Fruit fly (Drosophila melanogaster) whole organism, embryonic: ENCODE data around the gene CG31445.

Source experiments
- Adf1 ChIP-seq: fragments of 200-800 bp; sonication (Bioruptor generic); IDR thresholded peaks from 2 replicates; pipeline ENCODE4 v1.3.6; 2022; ENCODE audit warnings: missing biosample characterization, missing genetic modification characterization
- Bgb ChIP-seq: fragments of 200-800 bp; sonication (Bioruptor generic); IDR thresholded peaks from 2 replicates; pipeline ENCODE4 v1.3.6; 2022; ENCODE audit warnings: missing biosample characterization, missing genetic modification characterization; ENCODE audit not compliant: partially characterized antibody
- Blimp-1 ChIP-seq: fragments of 200-800 bp; sonication (Bioruptor generic); optimal IDR thresholded peaks from 3 replicates; lab custom pipeline; 2018; ENCODE audit warnings: missing biosample characterization, missing genetic modification characterization, mild to moderate bottlenecking, moderate library complexity, missing genetic modification reagents
- BtbVII ChIP-seq: fragments of 200-800 bp; sonication (Bioruptor generic); optimal IDR thresholded peaks from 3 replicates; lab custom pipeline; 2017; ENCODE audit warnings: missing biosample characterization, mild to moderate bottlenecking, missing genetic modification characterization
- CG10543 ChIP-seq: fragments of 200-800 bp; sonication (Bioruptor generic); optimal IDR thresholded peaks from 3 replicates; lab custom pipeline; 2017; ENCODE audit warnings: missing biosample characterization, mild to moderate bottlenecking, missing genetic modification characterization, moderate library complexity
- CG10979 ChIP-seq: fragments of 200-800 bp; sonication (Bioruptor generic); optimal IDR thresholded peaks from 2 replicates; lab custom pipeline; 2018; ENCODE audit warnings: missing biosample characterization, mild to moderate bottlenecking, missing genetic modification characterization, moderate library complexity
- CG12299 ChIP-seq: fragments of 200-800 bp; sonication (Bioruptor generic); optimal IDR thresholded peaks from 2 replicates; lab custom pipeline; 2018; ENCODE audit warnings: missing biosample characterization, mild to moderate bottlenecking, missing genetic modification characterization
- CG13123 ChIP-seq: fragments of 200-800 bp; sonication (Bioruptor generic); optimal IDR thresholded peaks from 2 replicates; lab custom pipeline; 2016; ENCODE audit warnings: missing biosample characterization, missing genetic modification characterization
- CG14965 ChIP-seq: fragments of 200-800 bp; sonication (Bioruptor generic); optimal IDR thresholded peaks from 2 replicates; lab custom pipeline; 2016; ENCODE audit warnings: missing biosample characterization, missing genetic modification characterization, borderline replicate concordance
- CG1602 ChIP-seq: fragments of 200-800 bp; sonication (Bioruptor generic); optimal IDR thresholded peaks from 3 replicates; lab custom pipeline; 2016; ENCODE audit warnings: missing biosample characterization, missing genetic modification characterization
- CG2199 ChIP-seq: fragments of 200-800 bp; sonication (Bioruptor generic); IDR thresholded peaks from 3 replicates; pipeline ENCODE4 v1.3.6; 2022; ENCODE audit warnings: missing biosample characterization, missing genetic modification characterization
- CG2712 ChIP-seq: fragments of 200-800 bp; optimal IDR thresholded peaks from 3 replicates; lab custom pipeline; 2019; ENCODE audit warnings: missing biosample characterization, mild to moderate bottlenecking, missing genetic modification characterization, moderate library complexity
- CG3407 ChIP-seq: fragments of 200-800 bp; sonication (Bioruptor generic); optimal IDR thresholded peaks from 2 replicates; lab custom pipeline; 2018; ENCODE audit warnings: missing biosample characterization, mild to moderate bottlenecking, missing genetic modification characterization
- CG7786 ChIP-seq: fragments of 200-800 bp; sonication (Bioruptor generic); optimal IDR thresholded peaks from 2 replicates; lab custom pipeline; 2016; ENCODE audit warnings: missing biosample characterization, missing genetic modification characterization
- CG8388 ChIP-seq: fragments of 200-800 bp; sonication (Bioruptor generic); optimal IDR thresholded peaks from 2 replicates; lab custom pipeline; 2019; ENCODE audit warnings: missing biosample characterization, mild to moderate bottlenecking, missing genetic modification characterization, moderate library complexity
- Chrac-16 ChIP-seq: fragments of 200-800 bp; sonication (Bioruptor generic); optimal IDR thresholded peaks from 3 replicates; lab custom pipeline; 2016; ENCODE audit warnings: missing biosample characterization, missing genetic modification characterization
- Dek ChIP-seq: fragments of 200-800 bp; sonication (Bioruptor generic); optimal IDR thresholded peaks from 3 replicates; lab custom pipeline; 2019; ENCODE audit warnings: missing biosample characterization, mild to moderate bottlenecking, missing genetic modification characterization, moderate library complexity
- Dref ChIP-seq: fragments of 200-800 bp; sonication (Bioruptor generic); IDR thresholded peaks from 2 replicates; pipeline ENCODE4 v1.3.6; 2022; ENCODE audit warnings: missing biosample characterization, missing genetic modification characterization
- ERR ChIP-seq: fragments of 200-800 bp; sonication (Bioruptor generic); optimal IDR thresholded peaks from 2 replicates; lab custom pipeline; 2016; ENCODE audit warnings: missing biosample characterization, missing genetic modification characterization
- Gug ChIP-seq: fragments of 200-800 bp; sonication (Bioruptor generic); IDR thresholded peaks from 4 replicates; pipeline ENCODE4 v1.3.6; 2022; ENCODE audit warnings: missing biosample characterization, missing genetic modification characterization
- MBD-R2 ChIP-seq: fragments of 200-800 bp; sonication (Bioruptor generic); IDR thresholded peaks from 2 replicates; pipeline ENCODE4 v1.3.6; 2022; ENCODE audit warnings: missing biosample characterization, missing genetic modification characterization
- Myb ChIP-seq: fragments of 200-800 bp; sonication (Bioruptor generic); optimal IDR thresholded peaks from 2 replicates; lab custom pipeline; 2016; ENCODE audit warnings: missing biosample characterization, missing genetic modification characterization
- NC2α ChIP-seq: fragments of 200-800 bp; sonication (Bioruptor generic); optimal IDR thresholded peaks from 2 replicates; lab custom pipeline; 2016; ENCODE audit warnings: missing biosample characterization, missing genetic modification characterization
- Nf-YB ChIP-seq: fragments of 200-800 bp; sonication (Bioruptor generic); optimal IDR thresholded peaks from 3 replicates; lab custom pipeline; 2019; ENCODE audit warnings: missing biosample characterization, mild to moderate bottlenecking, missing genetic modification characterization, moderate library complexity
- Rfx ChIP-seq: fragments of 200-800 bp; sonication (Bioruptor generic); IDR thresholded peaks from 2 replicates; pipeline ENCODE4 v1.3.6; 2022; ENCODE audit warnings: missing biosample characterization, missing genetic modification characterization
- Spps ChIP-seq: fragments of 200-800 bp; sonication (Bioruptor generic); optimal IDR thresholded peaks from 2 replicates; lab custom pipeline; 2018; ENCODE audit warnings: missing biosample characterization, mild to moderate bottlenecking, missing genetic modification characterization
- Sry-β ChIP-seq: fragments of 200-800 bp; sonication (Bioruptor generic); optimal IDR thresholded peaks from 2 replicates; lab custom pipeline; 2018; ENCODE audit warnings: missing biosample characterization, mild to moderate bottlenecking, missing genetic modification characterization, moderate library complexity
- Ssrp ChIP-seq: fragments of 200-800 bp; sonication (Bioruptor generic); optimal IDR thresholded peaks from 2 replicates; lab custom pipeline; 2018; ENCODE audit warnings: missing biosample characterization, mild to moderate bottlenecking, missing genetic modification characterization, moderate library complexity
- al ChIP-seq: fragments of 200-800 bp; sonication (Bioruptor generic); IDR thresholded peaks from 2 replicates; pipeline ENCODE4 v1.3.6; 2022; ENCODE audit warnings: missing biosample characterization, missing genetic modification characterization
- aop ChIP-seq: fragments of 200-800 bp; sonication (Bioruptor generic); IDR thresholded peaks from 2 replicates; pipeline ENCODE4 v1.3.6; 2022; ENCODE audit warnings: missing biosample characterization, missing genetic modification characterization
- az2 ChIP-seq: fragments of 200-800 bp; sonication (Bioruptor generic); optimal IDR thresholded peaks from 3 replicates; lab custom pipeline; 2016; ENCODE audit warnings: missing biosample characterization, missing genetic modification characterization
- disco-r ChIP-seq: fragments of 200-800 bp; sonication (Bioruptor generic); optimal IDR thresholded peaks from 2 replicates; lab custom pipeline; 2016; ENCODE audit warnings: missing biosample characterization, missing genetic modification characterization
- dmrt11E ChIP-seq: fragments of 200-800 bp; sonication (Bioruptor generic); optimal IDR thresholded peaks from 3 replicates; lab custom pipeline; 2018; ENCODE audit warnings: missing biosample characterization, mild to moderate bottlenecking, missing genetic modification characterization, moderate library complexity
- dysf ChIP-seq: fragments of 200-800 bp; sonication (Bioruptor generic); IDR thresholded peaks from 3 replicates; pipeline ENCODE4 v1.3.6; 2022; ENCODE audit warnings: missing biosample characterization, missing genetic modification characterization
- ewg ChIP-seq: fragments of 200-800 bp; sonication (Bioruptor generic); optimal IDR thresholded peaks from 3 replicates; lab custom pipeline; 2017; ENCODE audit warnings: mild to moderate bottlenecking, missing biosample characterization, missing genetic modification reagents, missing genetic modification characterization
- fd102C ChIP-seq: fragments of 200-800 bp; sonication (Bioruptor generic); optimal IDR thresholded peaks from 2 replicates; lab custom pipeline; 2018; ENCODE audit warnings: missing biosample characterization, mild to moderate bottlenecking, missing genetic modification characterization, moderate library complexity
- fd96Cb ChIP-seq: fragments of 200-800 bp; sonication (Bioruptor generic); optimal IDR thresholded peaks from 2 replicates; lab custom pipeline; 2018; ENCODE audit warnings: missing biosample characterization, mild to moderate bottlenecking, missing genetic modification characterization, moderate library complexity
- fru ChIP-seq: fragments of >200 bp; optimal IDR thresholded peaks from 2 replicates; lab custom pipeline; 2017
- her ChIP-seq: fragments of 200-800 bp; sonication (Bioruptor generic); optimal IDR thresholded peaks from 2 replicates; lab custom pipeline; 2016; ENCODE audit warnings: missing biosample characterization, missing genetic modification characterization
- kni ChIP-seq: fragments of 200-800 bp; sonication (Bioruptor generic); optimal IDR thresholded peaks from 3 replicates; lab custom pipeline; 2017; ENCODE audit warnings: mild to moderate bottlenecking, missing biosample characterization, missing genetic modification reagents, missing genetic modification characterization
- lilli ChIP-seq: fragments of 200-800 bp; sonication (Bioruptor generic); optimal IDR thresholded peaks from 3 replicates; lab custom pipeline; 2016; ENCODE audit warnings: missing biosample characterization, missing genetic modification characterization
- lola ChIP-seq, 3 experiments: fragments of >200 bp in 2 of 3; fragments of 200-800 bp in 1 of 3; sonication (Bioruptor generic) in 1 of 3; optimal IDR thresholded peaks; 2 replicates each; lab custom pipeline; 2017 to 2019; ENCODE audit warnings: missing biosample characterization in 3 of 3, missing genetic modification characterization in 3 of 3, mild to moderate bottlenecking in 1 of 3, moderate library complexity in 1 of 3
- luna ChIP-seq: fragments of 200-800 bp; sonication (Bioruptor generic); optimal IDR thresholded peaks from 2 replicates; lab custom pipeline; 2016; ENCODE audit warnings: missing biosample characterization, missing genetic modification characterization
- mld ChIP-seq: fragments of 200-800 bp; sonication (Bioruptor generic); IDR thresholded peaks from 3 replicates; pipeline ENCODE4 v1.3.6; 2022; ENCODE audit warnings: missing biosample characterization, missing genetic modification characterization; ENCODE audit not compliant: partially characterized antibody
- nom ChIP-seq: fragments of 200-800 bp; sonication (Bioruptor generic); optimal IDR thresholded peaks from 2 replicates; lab custom pipeline; 2017; ENCODE audit warnings: missing biosample characterization, missing genetic modification characterization, mild to moderate bottlenecking, moderate library complexity, missing genetic modification reagents
- pnt ChIP-seq: fragments of 200-800 bp; sonication (Bioruptor generic); optimal IDR thresholded peaks from 3 replicates; lab custom pipeline; 2016; ENCODE audit warnings: missing biosample characterization, missing genetic modification characterization
- salm ChIP-seq: fragments of 200-800 bp; sonication (Bioruptor generic); optimal IDR thresholded peaks from 2 replicates; lab custom pipeline; 2018; ENCODE audit warnings: missing biosample characterization, mild to moderate bottlenecking, missing genetic modification characterization
- sim ChIP-seq: fragments of 200-800 bp; sonication (Bioruptor generic); IDR thresholded peaks from 2 replicates; pipeline ENCODE4 v1.3.6; 2022; ENCODE audit warnings: missing biosample characterization, missing genetic modification characterization
- sob ChIP-seq: fragments of 200-800 bp; sonication (Bioruptor generic); IDR thresholded peaks from 2 replicates; pipeline ENCODE4 v1.3.6; 2022; ENCODE audit warnings: missing biosample characterization, missing genetic modification characterization

The CG31445 gene

dm6 chr3R:29280633-29281572 is 36.3 kb upstream of the CG31445 start:
- TF ChIP-seq her: no peak
- no peak for TF ChIP-seq ERR (GFP tag; lab: Kevin White, UChicago)
- no peak for TF ChIP-seq dysf (GFP tag; lab: Robert Waterston, UW)
- no peak for TF ChIP-seq Sry-β (GFP tag; lab: Kevin White, UChicago)
- TF ChIP-seq CG10979 (tag; lab: Kevin White, UChicago): peak; percentile 5
- TF ChIP-seq Ssrp (tag; lab: Kevin White, UChicago): no peak
- TF ChIP-seq fd96Cb (tag; lab: Kevin White, UChicago): no peak
- no peak for TF ChIP-seq CG14965 (GFP tag; lab: Kevin White, UChicago)
- TF ChIP-seq Myb: no peak
- TF ChIP-seq al (GFP tag; lab: Robert Waterston, UW): no peak
- TF ChIP-seq luna (GFP tag; lab: Kevin White, UChicago): no peak
- TF ChIP-seq Blimp-1: peak; percentile 43
- TF ChIP-seq Spps (tag; lab: Kevin White, UChicago): no peak
- 0 out of 3 replicates have a peak, but pooled peaks have one; percentile 70 for TF ChIP-seq CG2199 (GFP tag; lab: Robert Waterston, UW)
- no peak for TF ChIP-seq Chrac-16 (GFP tag; lab: Kevin White, UChicago)
- no peak for TF ChIP-seq Rfx (GFP tag; lab: Robert Waterston, UW)
- no peak for TF ChIP-seq sob (GFP tag; lab: Robert Waterston, UW)
- no peak for TF ChIP-seq lilli (GFP tag; lab: Kevin White, UChicago)
- no peak for TF ChIP-seq BtbVII
- no peak for TF ChIP-seq Adf1 (GFP tag; lab: Robert Waterston, UW)
- TF ChIP-seq CG3407: no peak
- no peak for TF ChIP-seq Nf-YB (GFP tag; lab: Kevin White, UChicago)
- no peak for TF ChIP-seq CG10543
- TF ChIP-seq mld (GFP tag; lab: Robert Waterston, UW): no peak
- TF ChIP-seq fd102C: no peak
- TF ChIP-seq aop (GFP tag; lab: Robert Waterston, UW): no peak
- TF ChIP-seq kni (GFP tag; lab: Kevin White, UChicago): peak; percentile 63
- TF ChIP-seq nom (GFP tag; lab: Kevin White, UChicago): peak; percentile 9
- TF ChIP-seq CG7786 (GFP tag; lab: Kevin White, UChicago): no peak
- TF ChIP-seq Bgb (GFP tag; lab: Robert Waterston, UW): no peak
- no peak for TF ChIP-seq Dek (tag; lab: Kevin White, UChicago)
- no peak for TF ChIP-seq CG12299 (tag; lab: Kevin White, UChicago)
- peak; percentile 34 for TF ChIP-seq dmrt11E (tag; lab: Kevin White, UChicago)
- TF ChIP-seq salm (tag; lab: Kevin White, UChicago): no peak
- no peak for TF ChIP-seq fru (lab: Kevin White, UChicago)
- TF ChIP-seq lola (GFP tag; optimal IDR thresholded peaks at IDR 0.05; lab: Kevin White, UChicago): peak in 1 of 3 experiments; percentile 20
- no peak for TF ChIP-seq sim (GFP tag; lab: Robert Waterston, UW)
- TF ChIP-seq pnt (GFP tag; lab: Kevin White, UChicago): no peak
- no peak for TF ChIP-seq Dref (GFP tag; lab: Robert Waterston, UW)
- TF ChIP-seq disco-r (GFP tag; lab: Kevin White, UChicago): no peak
- TF ChIP-seq az2 (GFP tag; lab: Kevin White, UChicago): no peak
- TF ChIP-seq MBD-R2 (GFP tag; lab: Robert Waterston, UW): no peak
- TF ChIP-seq CG1602 (GFP tag; lab: Kevin White, UChicago): no peak
- no peak for TF ChIP-seq NC2α (GFP tag; lab: Kevin White, UChicago)
- peak; percentile 28 for TF ChIP-seq CG2712 (tag; lab: Kevin White, UChicago)
- no peak for TF ChIP-seq ewg (GFP tag; lab: Kevin White, UChicago)
- TF ChIP-seq CG13123: no peak
- no peak for TF ChIP-seq Gug (GFP tag; lab: Robert Waterston, UW)
- TF ChIP-seq CG8388 (GFP tag; lab: Kevin White, UChicago): no peak
